Worm (Caenorhabditis elegans) whole organism, L4/young adult: ENCODE data around the gene cky-1.

Experiments
- W03F9.2 ChIP-seq: fragments of 150-350 bp; optimal IDR thresholded peaks from 2 replicates; lab custom pipeline; 2014; ENCODE audit warnings: missing biosample characterization, missing genetic modification characterization
- dao-5 ChIP-seq: sonication (generic microtip); optimal IDR thresholded peaks from 2 replicates; lab custom pipeline; 2016; ENCODE audit warnings: missing genotype, missing genetic modification characterization, moderate library complexity, missing compliant biosample characterization
- him-1 ChIP-seq: sonication (generic microtip); optimal IDR thresholded peaks from 2 replicates; lab custom pipeline; 2016; ENCODE audit warnings: missing genotype, missing genetic modification reagents, missing genetic modification characterization, missing compliant biosample characterization

- TF ChIP-seq him-1 (no peak), W03F9.2 (tag; lab: Kevin White, UChicago) (no peak), dao-5 (tag; lab: Kevin White, UChicago) (no peak)
These were observed 36.7 kb downstream of the cky-1 start, which contains the start of gene ZC455.1 for ce11 chrV:12773222-12773621.
